Worm (Caenorhabditis elegans): ENCODE measurements around the gene sru-35.

DNA sequence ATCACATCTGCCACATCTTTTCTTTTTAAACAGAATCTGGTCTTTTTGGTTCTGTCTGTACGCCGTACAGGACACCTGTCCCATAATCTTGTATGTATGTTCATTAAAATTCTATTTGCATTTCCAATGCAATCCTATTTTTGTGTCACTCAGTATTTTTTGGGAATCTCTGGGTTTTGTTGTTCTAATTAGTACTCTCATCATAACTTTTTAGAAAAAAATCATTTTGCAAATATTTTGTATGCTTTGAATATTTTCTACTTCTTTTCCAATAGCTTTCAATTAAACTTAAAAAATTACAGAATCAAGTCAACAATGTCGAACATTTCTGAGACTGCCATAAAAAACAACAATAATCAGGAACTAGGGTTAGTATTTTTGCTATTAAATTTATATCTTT lies 30.0 kb upstream of the sru-35 start, which contains the start of gene T28C6.3:
- no peak for TF ChIP-seq med-1 (GFP tag; optimal IDR thresholded peaks at IDR 0.05; ENCODE audit: insufficient read depth)
- TF ChIP-seq flt-1 (GFP tag; IDR thresholded peaks at IDR 0.05) = no peak
- TF ChIP-seq ztf-29 (GFP tag; IDR thresholded peaks at IDR 0.05) = no peak
- no peak for TF ChIP-seq cog-1 (tag; optimal IDR thresholded peaks at IDR 0.05)
- no peak for TF ChIP-seq ref-1 (GFP tag; conservative IDR thresholded peaks at IDR 0.05)
- no peak for TF ChIP-seq ztf-23 (GFP tag; IDR thresholded peaks at IDR 0.05)
- no peak for TF ChIP-seq T22C8.4 (GFP tag; IDR thresholded peaks at IDR 0.05)
- no peak for TF ChIP-seq tab-1 (GFP tag; IDR thresholded peaks at IDR 0.05)
- no peak for TF ChIP-seq klf-2 (GFP tag; conservative IDR thresholded peaks at IDR 0.05)
